Worm (Caenorhabditis elegans) whole organism, L4 larva: Measurements from ENCODE around the gene str-39.

Experiments
- F49E8.2 ChIP-seq: sonication (generic microtip); optimal IDR thresholded peaks from 2 replicates; lab custom pipeline; 2016; ENCODE audit warnings: missing compliant biosample characterization, mild to moderate bottlenecking, missing genetic modification characterization, borderline replicate concordance
- ZK546.5 ChIP-seq, 2 experiments: sonication (generic microtip); optimal IDR thresholded peaks; 2 replicates each; lab custom pipeline; 2017; ENCODE audit warnings: missing biosample characterization in 2 of 2, missing genetic modification characterization in 2 of 2
- ama-1 ChIP-seq: fragments of 150-350 bp; optimal IDR thresholded peaks from 2 replicates; lab custom pipeline; 2014; ENCODE audit warnings: inconsistent platforms, mixed read lengths
- daf-12 ChIP-seq: fragments of 150-350 bp; optimal IDR thresholded peaks from 2 replicates; lab custom pipeline; 2014; ENCODE audit warnings: missing biosample characterization, missing genetic modification reagents, missing genetic modification characterization
- egl-27 ChIP-seq: sonication (generic microtip); optimal IDR thresholded peaks from 3 replicates; lab custom pipeline; 2017; ENCODE audit warnings: missing biosample characterization, missing genetic modification reagents, missing genetic modification characterization
- hmg-1.1 ChIP-seq: fragments of 200-800 bp; sonication (Bioruptor generic); IDR thresholded peaks from 2 replicates; pipeline ENCODE4 v1.3.6; 2022; ENCODE audit warnings: missing genetic modification reagents, missing genetic modification characterization, missing compliant biosample characterization
- lin-39 ChIP-seq: fragments of 150-350 bp; optimal IDR thresholded peaks from 2 replicates; lab custom pipeline; 2014; ENCODE audit warnings: missing biosample characterization, missing genetic modification reagents, missing genetic modification characterization
- nhr-76 ChIP-seq: fragments of 150-350 bp; optimal IDR thresholded peaks from 2 replicates; lab custom pipeline; 2014; ENCODE audit warnings: missing biosample characterization, missing genetic modification characterization
- nhr-77 ChIP-seq: fragments of 150-350 bp; optimal IDR thresholded peaks from 2 replicates; lab custom pipeline; 2014; ENCODE audit warnings: missing biosample characterization, missing genetic modification characterization
- pha-4 ChIP-seq, 2 experiments: fragments of 150-350 bp in 1 of 2; fragments of 200-800 bp in 1 of 2; sonication (Bioruptor generic) in 1 of 2; IDR thresholded peaks in 1 of 2; optimal IDR thresholded peaks in 1 of 2; 2 replicates each; pipeline versions ENCODE4 v1.3.6 to Lab custom; 2014 to 2022; ENCODE audit warnings: missing genetic modification characterization in 2 of 2, missing genetic modification reagents in 2 of 2, missing biosample characterization in 1 of 2, missing compliant biosample characterization in 1 of 2
- unc-62 ChIP-seq, 3 experiments: fragments of 150-350 bp in 1 of 3; sonication (generic microtip); optimal IDR thresholded peaks in 2 of 3; peaks in 1 of 3; 1 replicate in 1 of 3; 2 replicates in 2 of 3; lab custom pipeline; 2014 to 2017; ENCODE audit warnings: missing biosample characterization in 3 of 3, missing genetic modification characterization in 3 of 3, missing genetic modification reagents in 3 of 3, missing genotype in 1 of 3
- zfp-2 ChIP-seq: sonication (generic microtip); optimal IDR thresholded peaks from 2 replicates; lab custom pipeline; 2016; ENCODE audit warnings: mild to moderate bottlenecking, missing genetic modification characterization, missing compliant biosample characterization

DNA sequence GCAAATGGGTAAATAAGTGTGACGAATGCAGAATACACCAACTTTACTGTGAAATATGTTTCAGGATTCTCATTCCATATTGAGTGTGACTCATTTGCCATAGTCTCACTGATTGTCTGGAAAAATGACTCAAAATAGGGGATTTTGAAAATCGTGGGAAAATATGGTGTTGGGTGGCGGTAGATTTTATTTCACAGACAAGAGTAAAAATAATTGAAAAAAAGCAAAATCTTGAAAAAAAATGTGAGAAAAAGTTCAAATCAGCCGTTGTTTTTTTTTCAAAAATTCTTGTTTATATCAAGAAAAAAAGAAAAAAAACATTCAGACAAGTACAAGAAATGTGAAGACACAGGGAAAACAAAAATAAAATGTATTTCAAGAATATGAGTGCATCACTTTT is 42.9 kb upstream of the str-39 start, which contains the start of gene srh-38:
- TF ChIP-seq unc-62 (GFP tag; optimal IDR thresholded peaks at IDR 0.05 in 1 of 2; lab: Kevin White, UChicago) (no peak), unc-62 (tag; optimal IDR thresholded peaks at IDR 0.05; lab: Kevin White, UChicago) (no peak), nhr-77 (tag; lab: Kevin White, UChicago) (no peak), daf-12 (no peak), hmg-1.1 (GFP tag; lab: Robert Waterston, UW) (no peak), egl-27 (tag; lab: Kevin White, UChicago) (no peak), ama-1 (lab: Kevin White, UChicago) (no peak), nhr-76 (no peak), ZK546.5 (tag; optimal IDR thresholded peaks at IDR 0.05; lab: Kevin White, UChicago) (no peak), zfp-2 (tag; lab: Kevin White, UChicago) (no peak), pha-4 (GFP tag; IDR thresholded peaks at IDR 0.05; lab: Robert Waterston, UW) (no peak), pha-4 (tag; optimal IDR thresholded peaks at IDR 0.05; lab: Kevin White, UChicago) (no peak), lin-39 (tag; lab: Kevin White, UChicago) (no peak), F49E8.2 (tag; lab: Kevin White, UChicago) (no peak)
